Fruit fly (Drosophila melanogaster): ENCODE results near the gene fid.

fid gene

DNA sequence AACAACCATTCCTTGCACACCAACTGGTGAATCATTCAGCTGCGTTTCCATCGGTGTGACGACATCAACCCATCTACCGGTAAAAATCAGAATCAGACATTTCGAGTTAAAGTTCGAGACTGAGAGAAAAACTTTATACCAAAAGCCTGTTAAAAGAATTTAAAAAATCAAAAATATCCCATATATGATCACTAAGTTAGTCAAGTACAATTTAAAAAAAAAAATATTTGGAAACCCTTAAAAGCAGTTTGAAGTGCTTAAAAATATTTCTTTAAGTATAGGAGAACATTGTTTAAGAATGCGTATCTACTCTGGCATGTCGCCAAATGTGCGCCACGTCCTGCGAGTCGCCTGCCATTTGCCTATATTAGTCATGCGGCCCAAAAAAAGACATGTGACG, 1.4 kb upstream of the fid start (continued):
- no peak for TF ChIP-seq CG3995 (GFP tag; optimal IDR thresholded peaks at IDR 0.05)
- TF ChIP-seq gcm2 (GFP tag; optimal IDR thresholded peaks at IDR 0.05), result no peak
- TF ChIP-seq CG14050 (GFP tag; IDR thresholded peaks at IDR 0.05), result no peak
- no peak for TF ChIP-seq peb (GFP tag; IDR thresholded peaks at IDR 0.05)
- no peak for TF ChIP-seq CG8089 (GFP tag; optimal IDR thresholded peaks at IDR 0.05)
- peak; percentile 20; the same call in 1 of the 2 replicates for TF ChIP-seq lmd (GFP tag; IDR thresholded peaks at IDR 0.05)
- no peak for TF ChIP-seq al (GFP tag; IDR thresholded peaks at IDR 0.05)
- TF ChIP-seq CG18764 (GFP tag; optimal IDR thresholded peaks at IDR 0.05), result no peak
- peak; percentile 43 for TF ChIP-seq CG3281 (GFP tag; optimal IDR thresholded peaks at IDR 0.05)
- no peak for TF ChIP-seq pzg (GFP tag; optimal IDR thresholded peaks at IDR 0.05)
- TF ChIP-seq CG6765 (GFP tag; optimal IDR thresholded peaks at IDR 0.05), result no peak
- TF ChIP-seq Asciz (GFP tag; optimal IDR thresholded peaks at IDR 0.05), result no peak
- no peak for TF ChIP-seq luna (GFP tag; optimal IDR thresholded peaks at IDR 0.05)
- no peak for TF ChIP-seq GATAe (GFP tag; conservative IDR thresholded peaks at IDR 0.05)
- TF ChIP-seq lbe (GFP tag; optimal IDR thresholded peaks at IDR 0.05), result no peak
- TF ChIP-seq Hr39 (optimal IDR thresholded peaks at IDR 0.05), result no peak
- TF ChIP-seq vnd (GFP tag; IDR thresholded peaks at IDR 0.05; ENCODE audit: partially characterized antibody), result no peak
- TF ChIP-seq gsb (GFP tag; IDR thresholded peaks at IDR 0.05), result no peak
- TF ChIP-seq fd102C (GFP tag; optimal IDR thresholded peaks at IDR 0.05), result no peak
- TF ChIP-seq CG31224 (GFP tag; IDR thresholded peaks at IDR 0.05), result peak; percentile 41; the same call in 1 of the 2 replicates
- no peak for TF ChIP-seq CG31365 (tag; optimal IDR thresholded peaks at IDR 0.05)
- TF ChIP-seq lilli (GFP tag; optimal IDR thresholded peaks at IDR 0.05), result peak; percentile 43
- TF ChIP-seq HmgZ (tag; optimal IDR thresholded peaks at IDR 0.05), result no peak
- peak; percentile 53 for TF ChIP-seq CG11504 (tag; optimal IDR thresholded peaks at IDR 0.05)
- TF ChIP-seq Bteb2 (GFP tag; optimal IDR thresholded peaks at IDR 0.05), result no peak
- no peak for TF ChIP-seq ems (GFP tag; optimal IDR thresholded peaks at IDR 0.05)
- peak; percentile 69; the same call in 1 of the 2 replicates for TF ChIP-seq CG14014 (GFP tag; IDR thresholded peaks at IDR 0.05)
- TF ChIP-seq Antp (GFP tag; optimal IDR thresholded peaks at IDR 0.05), result no peak
- TF ChIP-seq br (optimal IDR thresholded peaks at IDR 0.05), result no peak
- no peak for TF ChIP-seq aop (GFP tag; IDR thresholded peaks at IDR 0.05)
- peak; percentile 73 for TF ChIP-seq CG2120 (GFP tag; optimal IDR thresholded peaks at IDR 0.05)
- TF ChIP-seq kah (GFP tag; optimal IDR thresholded peaks at IDR 0.05), result no peak
- TF ChIP-seq CG6175 (GFP tag; IDR thresholded peaks at IDR 0.05), result no peak
- TF ChIP-seq pita (GFP tag; optimal IDR thresholded peaks at IDR 0.05), result no peak
- TF ChIP-seq CG17912 (GFP tag; optimal IDR thresholded peaks at IDR 0.05), result no peak
- TF ChIP-seq CG6272 (GFP tag; IDR thresholded peaks at IDR 0.05), result no peak
- TF ChIP-seq dm (GFP tag; optimal IDR thresholded peaks at IDR 0.05), result no peak
- TF ChIP-seq CG14441 (GFP tag; IDR thresholded peaks at IDR 0.05), result no peak
- no peak for TF ChIP-seq HLH4C (GFP tag; IDR thresholded peaks at IDR 0.05; ENCODE audit: partially characterized antibody)
- TF ChIP-seq Meics (GFP tag; optimal IDR thresholded peaks at IDR 0.05), result peak; percentile 62
- TF ChIP-seq CG17385 (GFP tag; optimal IDR thresholded peaks at IDR 0.05), result no peak
- peak; percentile 12 for TF ChIP-seq HHEX (GFP tag; optimal IDR thresholded peaks at IDR 0.05)
- no peak for TF ChIP-seq btn (GFP tag; optimal IDR thresholded peaks at IDR 0.05)
- TF ChIP-seq CG1233 (GFP tag; optimal IDR thresholded peaks at IDR 0.05), result no peak
- no peak for TF ChIP-seq Stat92E (GFP tag; optimal IDR thresholded peaks at IDR 0.05)
- no peak for TF ChIP-seq CG5180 (GFP tag; optimal IDR thresholded peaks at IDR 0.05)
- peak; percentile 35 for TF ChIP-seq CG15514 (GFP tag; optimal IDR thresholded peaks at IDR 0.05)
- TF ChIP-seq Ssrp (tag; optimal IDR thresholded peaks at IDR 0.05), result no peak
- TF ChIP-seq hkb (optimal IDR thresholded peaks at IDR 0.05), result no peak
- TF ChIP-seq hkb (GFP tag; IDR thresholded peaks at IDR 0.05), result peak; percentile 52
- no peak for TF ChIP-seq nau (GFP tag; optimal IDR thresholded peaks at IDR 0.05)
- no peak for TF ChIP-seq bbx (GFP tag; IDR thresholded peaks at IDR 0.05; ENCODE audit: partially characterized antibody)
- no peak for TF ChIP-seq shn (GFP tag; optimal IDR thresholded peaks at IDR 0.05)
